Worm (Caenorhabditis elegans) whole organism, L4 larva: ENCODE results near the gene Y43B11AR.1.

Experiments used
- aha-1 ChIP-seq: fragments of 150-350 bp; peaks from one replicate; lab custom pipeline; 2014; ENCODE audit warnings: missing biosample characterization, missing genetic modification characterization
- ceh-44 ChIP-seq: fragments of 200-800 bp; sonication (Bioruptor generic); IDR thresholded peaks from 2 replicates; pipeline ENCODE4 v1.3.6; 2022; ENCODE audit warnings: missing genetic modification reagents, missing genetic modification characterization, missing compliant biosample characterization
- ceh-82 ChIP-seq: sonication (generic microtip); optimal IDR thresholded peaks from 2 replicates; lab custom pipeline; 2017; ENCODE audit warnings: missing biosample characterization, missing genetic modification characterization
- ctbp-1 ChIP-seq: fragments of 200-800 bp; sonication (Bioruptor generic); IDR thresholded peaks from 2 replicates; pipeline ENCODE4 v1.3.6; 2022; ENCODE audit warnings: missing genetic modification reagents, missing genetic modification characterization, missing compliant biosample characterization
- daf-8 ChIP-seq: fragments of 200-800 bp; sonication (Bioruptor generic); IDR thresholded peaks from 2 replicates; pipeline ENCODE4 v1.3.6; 2022; ENCODE audit warnings: missing genetic modification characterization, missing compliant biosample characterization
- dpl-1 ChIP-seq: fragments of 150-350 bp; optimal IDR thresholded peaks from 2 replicates; lab custom pipeline; 2014; ENCODE audit warnings: missing biosample characterization, missing genetic modification reagents, missing genetic modification characterization
- lin-15B ChIP-seq: fragments of 150-350 bp; sonication (generic microtip); optimal IDR thresholded peaks from 3 replicates; lab custom pipeline; 2014; ENCODE audit warnings: missing biosample characterization, missing genetic modification characterization
- mdl-1 ChIP-seq, 2 experiments: fragments of 150-350 bp in 1 of 2; sonication (generic microtip) in 1 of 2; optimal IDR thresholded peaks; 2 replicates each; lab custom pipeline; 2014 to 2017; ENCODE audit warnings: missing biosample characterization in 2 of 2, missing genetic modification characterization in 2 of 2
- nhr-28 ChIP-seq: fragments of 150-350 bp; optimal IDR thresholded peaks from 2 replicates; lab custom pipeline; 2014; ENCODE audit warnings: missing biosample characterization, missing genetic modification characterization
- nhr-76 ChIP-seq: fragments of 150-350 bp; optimal IDR thresholded peaks from 2 replicates; lab custom pipeline; 2014; ENCODE audit warnings: missing biosample characterization, missing genetic modification characterization
- nhr-77 ChIP-seq: fragments of 150-350 bp; optimal IDR thresholded peaks from 2 replicates; lab custom pipeline; 2014; ENCODE audit warnings: missing biosample characterization, missing genetic modification characterization
- pqm-1 ChIP-seq: sonication (generic microtip); optimal IDR thresholded peaks from 2 replicates; lab custom pipeline; 2017; ENCODE audit warnings: missing biosample characterization, missing genetic modification characterization
- zag-1 ChIP-seq: fragments of 150-350 bp; optimal IDR thresholded peaks from 2 replicates; lab custom pipeline; 2014; ENCODE audit warnings: missing biosample characterization, missing genetic modification characterization
- ztf-11 ChIP-seq: fragments of 150-350 bp; optimal IDR thresholded peaks from 2 replicates; lab custom pipeline; 2014; ENCODE audit warnings: missing biosample characterization, missing genetic modification characterization

DNA sequence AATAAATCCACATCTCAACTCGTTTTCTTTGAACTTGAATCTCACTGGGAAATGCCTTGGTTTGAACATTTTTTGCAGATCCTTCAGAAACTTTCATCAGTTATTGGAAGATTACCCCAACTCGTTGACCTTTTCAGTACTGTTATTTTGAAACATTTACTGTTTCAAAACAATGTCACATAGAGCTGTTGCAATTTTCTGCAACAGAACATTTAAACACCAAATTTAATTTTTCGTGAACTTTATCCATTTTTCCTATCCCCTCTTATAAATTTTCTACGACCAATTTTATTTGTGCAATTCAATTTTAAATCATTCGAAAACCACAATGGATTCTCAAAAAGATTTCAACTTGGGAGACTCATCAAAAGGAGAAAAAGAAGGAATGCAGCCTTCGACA is 26.6 kb downstream of the Y43B11AR.1 start, which contains the start of gene ZC477.2:
- TF ChIP-seq dpl-1 (no peak), ztf-11 (tag; lab: Kevin White, UChicago) (no peak), lin-15B (tag; lab: Kevin White, UChicago) (no peak), pqm-1 (no peak), ceh-44 (GFP tag; lab: Robert Waterston, UW) (no peak), aha-1 (tag; lab: Kevin White, UChicago) (no peak), nhr-28 (tag; lab: Kevin White, UChicago) (no peak), nhr-76 (tag; lab: Kevin White, UChicago) (no peak), mdl-1 (tag; optimal IDR thresholded peaks at IDR 0.05; lab: Kevin White, UChicago) (no peak), ceh-82 (no peak), nhr-77 (tag; lab: Kevin White, UChicago) (no peak), zag-1 (tag; lab: Kevin White, UChicago) (no peak), ctbp-1 (GFP tag; lab: Robert Waterston, UW) (no peak), daf-8 (GFP tag; lab: Robert Waterston, UW) (no peak)
